Fruit fly (Drosophila melanogaster): Measurements from ENCODE around the gene mRpS31.
A peak's percentile ranks its signal among the peaks of the same experiment; 100 is the strongest.

mRpS31 gene

dm6 chr3L:15982783-15983432 is 22.1 kb upstream of the mRpS31 start, which contains the start of the genes brm and Arl1:
Gene brm (minus strand): TSS chr3L:15982869.
Gene Arl1 (plus strand): TSS chr3L:15983135.
- TF ChIP-seq CG6163 (GFP tag; IDR thresholded peaks at IDR 0.05) (peak; percentile 99), Eip75B (GFP tag; optimal IDR thresholded peaks at IDR 0.05) (peak; percentile 94), CG6808 (GFP tag; optimal IDR thresholded peaks at IDR 0.05) (peak; percentile 96), Hr38 (GFP tag; optimal IDR thresholded peaks at IDR 0.05) (peak; percentile 6), CG3919 (GFP tag; optimal IDR thresholded peaks at IDR 0.05) (peak; percentile 98), net (GFP tag; optimal IDR thresholded peaks at IDR 0.05) (peak; percentile 97), CG6792 (GFP tag; optimal IDR thresholded peaks at IDR 0.05) (peak; percentile 94), fkh (GFP tag; optimal IDR thresholded peaks at IDR 0.05) (no peak), svp (GFP tag) (peak; percentile 99), Eip78C (GFP tag) (peak; percentile 99), Ets21C (GFP tag; optimal IDR thresholded peaks at IDR 0.05) (peak; percentile 90), Met (GFP tag; optimal IDR thresholded peaks at IDR 0.05) (peak; percentile 94), CG31627 (GFP tag; optimal IDR thresholded peaks at IDR 0.05) (peak; percentile 95), CG6854 (GFP tag; optimal IDR thresholded peaks at IDR 0.05) (peak; percentile 92), CG11762 (GFP tag; optimal IDR thresholded peaks at IDR 0.05; ENCODE audit: insufficient read depth) (peak; percentile 95), Hr4 (GFP tag; optimal IDR thresholded peaks at IDR 0.05) (peak; percentile 97), spab (GFP tag; optimal IDR thresholded peaks at IDR 0.05) (peak; percentile 96), CG9139 (GFP tag; optimal IDR thresholded peaks at IDR 0.05) (peak; percentile 96), CG11902 (GFP tag; optimal IDR thresholded peaks at IDR 0.05) (peak; percentile 97), CG11294 (GFP tag; IDR thresholded peaks at IDR 0.05) (peak; percentile 98), Ets96B (tag; optimal IDR thresholded peaks at IDR 0.05) (peak; percentile 99), Hr39 (GFP tag; optimal IDR thresholded peaks at IDR 0.05) (peak; percentile 92), dac (GFP tag; optimal IDR thresholded peaks at IDR 0.05) (peak; percentile 98), fd59A (GFP tag; optimal IDR thresholded peaks at IDR 0.05) (peak; percentile 97), achi (GFP tag; optimal IDR thresholded peaks at IDR 0.05) (peak; percentile 97), Eip93F (GFP tag; optimal IDR thresholded peaks at IDR 0.05) (peak; percentile 97), Smox (GFP tag; optimal IDR thresholded peaks at IDR 0.05) (peak; percentile 94), CG16779 (tag; optimal IDR thresholded peaks at IDR 0.05) (no peak), Sox14 (GFP tag; optimal IDR thresholded peaks at IDR 0.05) (peak; percentile 95), CG10669 (GFP tag; optimal IDR thresholded peaks at IDR 0.05) (peak; percentile 96), cyc (GFP tag; optimal IDR thresholded peaks at IDR 0.05) (peak; percentile 96), CG32006 (GFP tag; optimal IDR thresholded peaks at IDR 0.05) (peak; percentile 98), pdm3 (GFP tag; optimal IDR thresholded peaks at IDR 0.05) (peak; percentile 96), CG34406 (GFP tag; optimal IDR thresholded peaks at IDR 0.05) (peak; percentile 99), salr (GFP tag; optimal IDR thresholded peaks at IDR 0.05) (peak; percentile 96 to 98), lz (GFP tag; optimal IDR thresholded peaks at IDR 0.05) (peak; percentile 96), esn (GFP tag; optimal IDR thresholded peaks at IDR 0.05) (peak; percentile 96), CG3032 (tag; optimal IDR thresholded peaks at IDR 0.05) (peak; percentile 99), fd85E (GFP tag; optimal IDR thresholded peaks at IDR 0.05) (peak; percentile 85), CG8119 (GFP tag; IDR thresholded peaks at IDR 0.05) (peak; percentile 98), Sox102F (GFP tag; optimal IDR thresholded peaks at IDR 0.05) (peak; percentile 95), CG6276 (GFP tag; optimal IDR thresholded peaks at IDR 0.05) (peak; percentile 94), OdsH (GFP tag; optimal IDR thresholded peaks at IDR 0.05) (peak; percentile 98), acj6 (GFP tag; optimal IDR thresholded peaks at IDR 0.05) (peak; percentile 98), topi (GFP tag; optimal IDR thresholded peaks at IDR 0.05) (peak; percentile 96), CG8632 (GFP tag; optimal IDR thresholded peaks at IDR 0.05) (peak; percentile 98), CG10631 (GFP tag; optimal IDR thresholded peaks at IDR 0.05) (peak; percentile 98), vri (GFP tag; optimal IDR thresholded peaks at IDR 0.05) (peak; percentile 94), dsx (GFP tag; optimal IDR thresholded peaks at IDR 0.05; ENCODE audit: poor library complexity, severe bottlenecking) (peak; percentile 97), Sox15 (GFP tag; optimal IDR thresholded peaks at IDR 0.05) (peak; percentile 98), CG7368 (GFP tag; optimal IDR thresholded peaks at IDR 0.05) (peak; percentile 94)

All from whole organism, prepupa.